Fruit fly (Drosophila melanogaster): ENCODE data around the gene CG32982.

Gene CG32982

DNA sequence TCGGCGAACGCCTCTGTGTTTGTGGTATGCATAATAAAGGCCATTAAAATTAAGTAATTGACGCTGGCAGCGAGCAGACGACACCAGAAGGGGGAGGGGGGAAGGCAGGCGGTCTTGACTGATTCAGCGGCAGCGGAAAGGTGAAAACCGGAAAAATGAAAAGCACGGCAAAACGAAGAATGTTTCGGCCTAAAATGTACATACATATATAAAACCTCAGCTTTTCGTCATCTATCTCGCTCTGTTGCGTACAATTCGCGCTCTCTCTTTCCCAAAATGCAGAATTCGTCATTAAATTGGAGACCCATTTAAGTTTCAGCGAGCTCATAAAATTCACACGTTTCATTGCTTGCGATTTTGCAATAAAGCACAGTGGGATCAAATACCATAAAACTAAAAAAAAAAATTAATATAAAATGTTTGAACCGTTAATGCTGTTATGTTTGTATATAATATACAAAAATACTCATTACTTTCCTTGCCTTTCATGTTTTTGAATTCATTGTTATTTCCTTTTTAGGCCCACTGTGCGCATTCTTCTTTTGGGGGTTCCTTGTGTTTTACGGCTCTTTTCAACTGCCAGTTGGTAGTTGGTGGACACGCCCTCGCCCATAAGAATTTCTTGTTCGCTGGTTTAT lies 42.6 kb downstream of the CG32982 start (continued):
- peak; percentile 59 for TF ChIP-seq CG6813 (GFP tag; optimal IDR thresholded peaks at IDR 0.05)

DNA sequence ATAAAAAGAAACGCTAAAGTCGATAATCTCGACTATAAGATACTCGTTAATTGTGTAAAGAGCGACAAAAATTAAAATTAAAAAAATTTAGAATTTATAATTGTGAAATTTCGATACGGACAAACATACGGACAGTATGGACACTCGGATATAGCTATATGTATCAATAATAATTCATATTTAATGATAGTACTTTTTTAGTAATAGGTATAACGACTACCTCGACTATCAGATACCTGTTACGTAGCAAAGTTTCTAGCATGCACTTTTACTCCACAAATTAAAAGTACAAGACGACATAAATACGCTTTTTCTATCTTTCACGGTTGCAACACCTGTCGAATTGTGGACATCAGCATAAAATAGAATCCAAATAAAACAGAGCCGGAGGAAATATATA lies 47.3 kb downstream of the CG32982 start:
- peak; percentile 57 for TF ChIP-seq CG16813 (GFP tag; IDR thresholded peaks at IDR 0.05; ENCODE audit: partially characterized antibody)
- TF ChIP-seq CG11398 (GFP tag; optimal IDR thresholded peaks at IDR 0.05): no peak
- peak; percentile 52; the same call in 1 of the 3 replicates for TF ChIP-seq HLH4C (GFP tag; IDR thresholded peaks at IDR 0.05; ENCODE audit: partially characterized antibody)
- TF ChIP-seq nerfin-2 (GFP tag; IDR thresholded peaks at IDR 0.05; ENCODE audit: partially characterized antibody): peak; percentile 50

DNA sequence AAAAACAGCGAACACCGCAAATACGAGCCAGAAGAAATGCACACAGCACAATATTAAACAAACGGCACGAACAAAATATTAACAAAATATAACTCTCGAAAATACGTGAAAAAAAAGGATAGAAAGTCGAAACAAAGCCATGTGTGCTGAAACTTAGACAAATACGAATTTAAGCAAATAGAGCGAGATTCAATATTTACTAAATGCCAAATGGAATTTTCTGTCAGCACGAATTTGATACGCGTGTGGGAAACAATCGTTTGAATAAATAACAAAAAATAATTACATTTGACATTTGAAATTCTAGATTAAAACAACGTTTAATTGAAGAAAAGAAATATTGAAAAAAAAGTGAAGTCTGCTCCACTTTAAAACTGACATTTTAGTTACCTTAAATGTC lies 47.8 kb downstream of the CG32982 start:
- TF ChIP-seq CG12659 (GFP tag; optimal IDR thresholded peaks at IDR 0.05) (no peak), CrebB (tag; optimal IDR thresholded peaks at IDR 0.05) (no peak), p53 (GFP tag; optimal IDR thresholded peaks at IDR 0.05) (no peak), psq (GFP tag; optimal IDR thresholded peaks at IDR 0.05) (no peak), gce (GFP tag; IDR thresholded peaks at IDR 0.05) (no peak), Hey (tag; optimal IDR thresholded peaks at IDR 0.05) (no peak), shn (GFP tag; optimal IDR thresholded peaks at IDR 0.05) (no peak), sd (tag; optimal IDR thresholded peaks at IDR 0.05) (no peak), CG2712 (tag; optimal IDR thresholded peaks at IDR 0.05) (no peak), HmgZ (tag; optimal IDR thresholded peaks at IDR 0.05) (no peak), tll (GFP tag; optimal IDR thresholded peaks at IDR 0.05) (no peak), CG1792 (GFP tag; optimal IDR thresholded peaks at IDR 0.05) (no peak), rib (GFP tag; IDR thresholded peaks at IDR 0.05) (no peak)

DNA sequence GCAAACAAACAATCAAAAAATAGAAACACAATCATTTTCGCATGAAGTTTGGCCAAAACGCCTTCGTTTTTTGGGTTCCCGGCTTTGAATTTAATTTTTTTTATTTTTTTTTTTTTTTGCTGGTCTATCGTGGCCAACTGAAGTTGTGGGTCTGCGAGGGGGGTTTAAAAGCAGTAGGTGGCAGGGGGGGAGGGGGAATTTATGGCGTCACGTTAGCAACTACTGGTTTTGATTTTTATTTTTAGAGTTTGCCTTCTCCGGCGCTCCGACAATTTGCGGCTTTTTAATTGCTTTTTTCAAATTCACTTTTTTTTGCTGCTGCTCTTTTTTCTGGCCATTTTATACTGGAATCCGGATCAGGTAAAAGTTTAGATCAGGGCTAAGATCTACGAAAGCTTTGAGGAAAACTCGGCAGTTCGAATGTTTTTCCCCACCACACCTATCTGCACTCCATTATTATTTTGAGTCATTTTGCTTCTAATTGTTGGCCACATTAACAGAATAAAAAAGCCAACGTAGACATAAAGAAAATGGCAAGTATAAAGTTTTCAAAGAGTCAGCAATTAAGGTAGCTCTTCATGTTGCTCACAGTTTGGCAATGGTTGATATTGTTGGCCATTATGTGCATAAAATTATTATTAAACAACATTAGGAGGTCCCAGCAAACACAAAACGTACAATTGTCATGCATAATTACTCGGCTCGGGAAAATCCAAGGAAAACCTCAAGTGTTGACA lies 48.5 kb downstream of the CG32982 start:
- TF ChIP-seq crol (GFP tag; IDR thresholded peaks at IDR 0.05) (peak; percentile 70), Trl (optimal IDR thresholded peaks at IDR 0.05) (no peak), Trl (GFP tag; optimal IDR thresholded peaks at IDR 0.05) (no peak), sens (GFP tag) (peak; percentile 3), chinmo (GFP tag; IDR thresholded peaks at IDR 0.05; ENCODE audit: partially characterized antibody) (0 out of 4 replicates have a peak, but pooled peaks have one; percentile 39)

DNA sequence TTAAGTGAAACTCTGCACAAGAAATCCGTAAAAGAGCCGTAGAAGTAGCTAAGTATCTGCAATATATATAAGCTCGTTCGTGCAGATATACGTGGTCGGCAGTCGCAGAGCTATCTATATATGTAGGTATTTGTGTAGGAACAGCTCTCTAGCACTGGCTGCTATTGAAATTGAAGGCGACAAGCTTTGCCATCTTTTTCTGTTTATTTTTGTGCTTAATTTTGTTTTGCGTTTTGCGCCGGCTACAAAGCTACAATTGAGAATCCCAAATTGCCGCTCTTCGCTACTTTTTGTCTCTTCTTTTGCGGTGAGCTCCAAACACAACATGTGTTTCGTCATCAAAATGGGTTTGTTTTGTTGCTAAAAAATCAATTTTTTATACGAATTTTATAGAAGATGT lies 49.6 kb downstream of the CG32982 start:
- TF ChIP-seq Dbx (GFP tag; IDR thresholded peaks at IDR 0.05) (peak; percentile 71; the same call in 2 of the 3 replicates), inv (GFP tag; IDR thresholded peaks at IDR 0.05; ENCODE audit: partially characterized antibody) (no peak), hkb (optimal IDR thresholded peaks at IDR 0.05) (no peak), hkb (GFP tag; IDR thresholded peaks at IDR 0.05) (peak; percentile 61), CG10147 (GFP tag; optimal IDR thresholded peaks at IDR 0.05) (peak; percentile 73), onecut (GFP tag; IDR thresholded peaks at IDR 0.05) (peak; percentile 68), luna (GFP tag; optimal IDR thresholded peaks at IDR 0.05) (no peak), Xrp1 (GFP tag; IDR thresholded peaks at IDR 0.05) (peak; percentile 39; the same call in 1 of the 2 replicates), CG15601 (tag; optimal IDR thresholded peaks at IDR 0.05) (no peak), nom (GFP tag; optimal IDR thresholded peaks at IDR 0.05) (peak; percentile 75), scrt (GFP tag; optimal IDR thresholded peaks at IDR 0.05) (peak; percentile 19), Fer1 (GFP tag; optimal IDR thresholded peaks at IDR 0.05) (peak; percentile 59), Hand (GFP tag; optimal IDR thresholded peaks at IDR 0.05) (peak; percentile 26), knrl (GFP tag; IDR thresholded peaks at IDR 0.05; ENCODE audit: partially characterized antibody) (no peak), Atf6 (GFP tag; IDR thresholded peaks at IDR 0.05) (peak; percentile 77), odd (GFP tag; optimal IDR thresholded peaks at IDR 0.05) (peak; percentile 25), mirr (GFP tag; optimal IDR thresholded peaks at IDR 0.05) (peak; percentile 76), cas (GFP tag; IDR thresholded peaks at IDR 0.05) (peak; percentile 26; the same call in 1 of the 2 replicates), kah (GFP tag; optimal IDR thresholded peaks at IDR 0.05) (peak; percentile 15), exex (tag; optimal IDR thresholded peaks at IDR 0.05) (peak; percentile 39)

Measured in whole organism, embryonic.